Worm (Caenorhabditis elegans) whole organism, L2 larva: ENCODE data around the gene lin-25.

Experiments
- C34F6.9 ChIP-seq: fragments of 150-350 bp; optimal IDR thresholded peaks from 2 replicates; lab custom pipeline; 2014; ENCODE audit warnings: missing biosample characterization, missing genetic modification characterization
- F13H6.1 ChIP-seq: sonication (generic microtip); optimal IDR thresholded peaks from 2 replicates; lab custom pipeline; 2016; ENCODE audit warnings: missing genetic modification characterization, missing compliant biosample characterization
- R02D3.7 ChIP-seq: fragments of 150-350 bp; optimal IDR thresholded peaks from 2 replicates; lab custom pipeline; 2014; ENCODE audit warnings: missing biosample characterization, missing genetic modification characterization
- Y55F3AM.14 ChIP-seq: fragments of 200-800 bp; sonication (Bioruptor generic); optimal IDR thresholded peaks from 2 replicates; lab custom pipeline; 2018; ENCODE audit warnings: mild to moderate bottlenecking, missing genetic modification characterization, missing compliant biosample characterization
- ZK546.5 ChIP-seq: sonication (generic microtip); optimal IDR thresholded peaks from 2 replicates; lab custom pipeline; 2017; ENCODE audit warnings: missing biosample characterization, missing genetic modification characterization
- alr-1 ChIP-seq: fragments of 150-350 bp; optimal IDR thresholded peaks from 2 replicates; lab custom pipeline; 2014; ENCODE audit warnings: missing biosample characterization, missing genetic modification characterization
- aly-2 ChIP-seq: fragments of 150-350 bp; optimal IDR thresholded peaks from 2 replicates; lab custom pipeline; 2014; ENCODE audit warnings: missing biosample characterization, missing genetic modification characterization
- ama-1 ChIP-seq: fragments of 150-350 bp; optimal IDR thresholded peaks from 2 replicates; lab custom pipeline; 2018; ENCODE audit warnings: inconsistent platforms
- blmp-1 ChIP-seq: sonication (generic microtip); optimal IDR thresholded peaks from 2 replicates; lab custom pipeline; 2017; ENCODE audit warnings: missing genetic modification characterization, mild to moderate bottlenecking, missing compliant biosample characterization, antibody characterized with exemption, moderate library complexity; ENCODE audit not compliant: insufficient read depth
- ceh-16 ChIP-seq: fragments of 150-350 bp; optimal IDR thresholded peaks from 2 replicates; lab custom pipeline; 2014; ENCODE audit warnings: missing biosample characterization, missing genetic modification characterization
- crh-2 ChIP-seq: sonication (generic microtip); optimal IDR thresholded peaks from 2 replicates; lab custom pipeline; 2017; ENCODE audit warnings: missing biosample characterization, missing genetic modification characterization
- egl-27 ChIP-seq: sonication (generic microtip); optimal IDR thresholded peaks from 3 replicates; lab custom pipeline; 2017; ENCODE audit warnings: missing biosample characterization, missing genetic modification reagents, missing genetic modification characterization
- elt-1 ChIP-seq: fragments of 150-350 bp; optimal IDR thresholded peaks from 2 replicates; lab custom pipeline; 2014; ENCODE audit warnings: missing biosample characterization, missing genetic modification characterization
- elt-3 ChIP-seq: sonication (generic microtip); optimal IDR thresholded peaks from 2 replicates; lab custom pipeline; 2017; ENCODE audit warnings: missing biosample characterization, missing genetic modification characterization
- fos-1 ChIP-seq: fragments of 150-350 bp; optimal IDR thresholded peaks from 2 replicates; lab custom pipeline; 2014; ENCODE audit warnings: missing biosample characterization, missing genetic modification characterization
- gmeb-1 ChIP-seq: fragments of 150-350 bp; optimal IDR thresholded peaks from 2 replicates; lab custom pipeline; 2014; ENCODE audit warnings: missing biosample characterization, missing genetic modification characterization
- lin-11 ChIP-seq: fragments of 150-350 bp; sonication (generic microtip); optimal IDR thresholded peaks from 2 replicates; lab custom pipeline; 2014; ENCODE audit warnings: missing biosample characterization, missing genetic modification characterization, inconsistent platforms, mixed read lengths
- lin-13 ChIP-seq: fragments of 150-350 bp; optimal IDR thresholded peaks from 2 replicates; lab custom pipeline; 2014; ENCODE audit warnings: missing biosample characterization, missing genetic modification reagents, missing genetic modification characterization
- lin-39 ChIP-seq: fragments of 150-350 bp; optimal IDR thresholded peaks from 2 replicates; lab custom pipeline; 2014; ENCODE audit warnings: missing biosample characterization, missing genetic modification reagents, missing genetic modification characterization
- lsy-2 ChIP-seq, 2 experiments: fragments of 150-350 bp in 1 of 2; sonication (generic microtip) in 1 of 2; optimal IDR thresholded peaks; 2 replicates each; lab custom pipeline; 2014 to 2017; ENCODE audit warnings: missing biosample characterization in 2 of 2, missing genetic modification characterization in 2 of 2
- mab-5 ChIP-seq: fragments of 150-350 bp; optimal IDR thresholded peaks from 2 replicates; lab custom pipeline; 2014; ENCODE audit warnings: missing biosample characterization, missing genetic modification characterization
- mbf-1 ChIP-seq: sonication (generic microtip); optimal IDR thresholded peaks from 2 replicates; lab custom pipeline; 2017; ENCODE audit warnings: missing biosample characterization, missing genetic modification characterization
- mdl-1 ChIP-seq, 2 experiments: fragments of 150-350 bp in 1 of 2; sonication (generic microtip) in 1 of 2; optimal IDR thresholded peaks; 2 replicates each; lab custom pipeline; 2017; ENCODE audit warnings: missing biosample characterization in 2 of 2, missing genetic modification characterization in 2 of 2
- nhr-10 ChIP-seq: sonication (generic microtip); optimal IDR thresholded peaks from 2 replicates; lab custom pipeline; 2017; ENCODE audit warnings: missing biosample characterization, missing genetic modification characterization
- nhr-11 ChIP-seq: fragments of 150-350 bp; optimal IDR thresholded peaks from 2 replicates; lab custom pipeline; 2014; ENCODE audit warnings: missing biosample characterization, missing genetic modification characterization
- nhr-12 ChIP-seq: fragments of 150-350 bp; optimal IDR thresholded peaks from 2 replicates; lab custom pipeline; 2014; ENCODE audit warnings: missing biosample characterization, missing genetic modification characterization
- nhr-129 ChIP-seq: fragments of 150-350 bp; optimal IDR thresholded peaks from 2 replicates; lab custom pipeline; 2014; ENCODE audit warnings: missing biosample characterization, missing genetic modification characterization
- nhr-23 ChIP-seq: fragments of 150-350 bp; optimal IDR thresholded peaks from 2 replicates; lab custom pipeline; 2014; ENCODE audit warnings: missing biosample characterization, missing genetic modification reagents, missing genetic modification characterization
- nhr-237 ChIP-seq: fragments of 150-350 bp; optimal IDR thresholded peaks from 2 replicates; lab custom pipeline; 2014; ENCODE audit warnings: missing biosample characterization, missing genetic modification characterization
- nhr-25 ChIP-seq: fragments of 150-350 bp; sonication (generic microtip); optimal IDR thresholded peaks from 3 replicates; lab custom pipeline; 2014; ENCODE audit warnings: missing biosample characterization, missing genetic modification characterization
- nhr-77 ChIP-seq: fragments of 150-350 bp; optimal IDR thresholded peaks from 2 replicates; lab custom pipeline; 2014; ENCODE audit warnings: missing biosample characterization, missing genetic modification characterization
- peb-1 ChIP-seq: fragments of 150-350 bp; optimal IDR thresholded peaks from 2 replicates; lab custom pipeline; 2014; ENCODE audit warnings: missing biosample characterization, missing genetic modification characterization
- sem-4 ChIP-seq: fragments of 150-350 bp; optimal IDR thresholded peaks from 2 replicates; lab custom pipeline; 2014; ENCODE audit warnings: missing biosample characterization, missing genetic modification reagents, missing genetic modification characterization
- skn-1 ChIP-seq: sonication (generic microtip); optimal IDR thresholded peaks from 2 replicates; lab custom pipeline; 2017; ENCODE audit warnings: missing biosample characterization, missing genetic modification characterization
- sma-3 ChIP-seq: sonication (generic microtip); optimal IDR thresholded peaks from 2 replicates; lab custom pipeline; 2016; ENCODE audit warnings: missing genetic modification reagents, missing genetic modification characterization, missing compliant biosample characterization
- sma-9 ChIP-seq, 2 experiments: fragments of 150-350 bp in 1 of 2; sonication (generic microtip) in 1 of 2; optimal IDR thresholded peaks; 2 replicates each; lab custom pipeline; 2014 to 2016; ENCODE audit warnings: missing genetic modification characterization in 2 of 2, mild to moderate bottlenecking in 1 of 2, missing biosample characterization in 1 of 2, missing compliant biosample characterization in 1 of 2, missing genetic modification reagents in 1 of 2, moderate library complexity in 1 of 2
- snpc-4 ChIP-seq: fragments of 150-350 bp; optimal IDR thresholded peaks from 2 replicates; lab custom pipeline; 2014; ENCODE audit warnings: missing biosample characterization, missing genetic modification characterization
- unc-39 ChIP-seq: fragments of 150-350 bp; optimal IDR thresholded peaks from 2 replicates; lab custom pipeline; 2014; ENCODE audit warnings: missing biosample characterization, missing genetic modification characterization
- unc-55 ChIP-seq: fragments of 150-350 bp; sonication (generic microtip); optimal IDR thresholded peaks from 3 replicates; lab custom pipeline; 2014; ENCODE audit warnings: missing biosample characterization, missing genetic modification reagents, missing genetic modification characterization
- ztf-1 ChIP-seq: fragments of 200-800 bp; sonication (Bioruptor generic); conservative IDR thresholded peaks from 2 replicates; pipeline ENCODE4 v1.3.6; 2022; ENCODE audit warnings: missing genetic modification characterization, missing compliant biosample characterization
- ztf-4 ChIP-seq: fragments of 150-350 bp; optimal IDR thresholded peaks from 2 replicates; lab custom pipeline; 2014; ENCODE audit warnings: missing biosample characterization, missing genetic modification characterization

Gene lin-25

ce11 chrV:12632048-12632447, 17.7 kb upstream of the lin-25 start, which contains the start of gene srx-113:
Gene srx-113 (minus strand): TSS chrV:12632148.
- TF ChIP-seq R02D3.7 (tag; lab: Kevin White, UChicago) (no peak), peb-1 (tag; lab: Kevin White, UChicago) (no peak), mdl-1 (tag; optimal IDR thresholded peaks at IDR 0.05; lab: Kevin White, UChicago) (no peak), unc-55 (GFP tag; lab: Kevin White, UChicago) (no peak), aly-2 (no peak), nhr-77 (tag; lab: Kevin White, UChicago) (no peak), nhr-23 (no peak), nhr-11 (no peak), lin-39 (tag; lab: Kevin White, UChicago) (no peak), C34F6.9 (tag; lab: Kevin White, UChicago) (no peak), gmeb-1 (tag; lab: Kevin White, UChicago) (no peak), F13H6.1 (tag; lab: Kevin White, UChicago) (no peak), ZK546.5 (tag; lab: Kevin White, UChicago) (no peak), unc-39 (tag; lab: Kevin White, UChicago) (no peak), egl-27 (tag; lab: Kevin White, UChicago) (no peak), mab-5 (tag; lab: Kevin White, UChicago) (no peak)

- TF ChIP-seq mbf-1 (no peak), blmp-1 (tag; lab: Kevin White, UChicago) (no peak), nhr-11 (no peak), ama-1 (lab: Kevin White, UChicago) (no peak), sem-4 (no peak), R02D3.7 (tag; lab: Kevin White, UChicago) (no peak), unc-55 (GFP tag; lab: Kevin White, UChicago) (no peak), skn-1 (tag; lab: Kevin White, UChicago) (no peak), lin-13 (GFP tag; lab: Kevin White, UChicago) (no peak), alr-1 (tag; lab: Kevin White, UChicago) (no peak)
Measured at ce11 chrV:12633046-12633445, 16.7 kb upstream of the lin-25 start.

- TF ChIP-seq lin-13 (GFP tag; lab: Kevin White, UChicago): no peak
- no peak for TF ChIP-seq ceh-16 (tag; lab: Kevin White, UChicago)
- no peak for TF ChIP-seq nhr-23
- TF ChIP-seq skn-1 (tag; lab: Kevin White, UChicago): no peak
- TF ChIP-seq fos-1 (tag; lab: Kevin White, UChicago): no peak
- TF ChIP-seq alr-1 (tag; lab: Kevin White, UChicago): no peak
- TF ChIP-seq mdl-1 (tag; optimal IDR thresholded peaks at IDR 0.05; lab: Kevin White, UChicago): no peak
- TF ChIP-seq lin-39 (tag; lab: Kevin White, UChicago): no peak
- TF ChIP-seq nhr-25 (tag; lab: Kevin White, UChicago): no peak
- no peak for TF ChIP-seq nhr-10 (tag; lab: Kevin White, UChicago)
- TF ChIP-seq elt-1 (tag; lab: Kevin White, UChicago): no peak
- TF ChIP-seq, all 48 proteins: peak for 0
Measured at ce11 chrV:12634050-12634449, 15.7 kb upstream of the lin-25 start.

ce11 chrV:12634746-12635145, 15.0 kb upstream of the lin-25 start:
- peak; percentile 55 for TF ChIP-seq sma-9 (GFP tag; optimal IDR thresholded peaks at IDR 0.05; lab: Kevin White, UChicago)
- no peak for TF ChIP-seq sma-9 (tag; optimal IDR thresholded peaks at IDR 0.05; lab: Kevin White, UChicago)
- TF ChIP-seq sma-3 (GFP tag; lab: Kevin White, UChicago): no peak
- no peak for TF ChIP-seq peb-1 (tag; lab: Kevin White, UChicago)

- TF ChIP-seq nhr-12 (tag; lab: Kevin White, UChicago) (no peak), ceh-16 (tag; lab: Kevin White, UChicago) (no peak), skn-1 (tag; lab: Kevin White, UChicago) (no peak), lin-39 (tag; lab: Kevin White, UChicago) (no peak), nhr-10 (tag; lab: Kevin White, UChicago) (no peak), ZK546.5 (tag; lab: Kevin White, UChicago) (no peak), ztf-1 (no peak), elt-3 (no peak), mdl-1 (tag; optimal IDR thresholded peaks at IDR 0.05; lab: Kevin White, UChicago) (peak in 1 of 2 experiments; percentile 27), lin-11 (no peak), nhr-129 (tag; lab: Kevin White, UChicago) (peak; percentile 83), ztf-4 (tag; lab: Kevin White, UChicago) (peak; percentile 4), peb-1 (tag; lab: Kevin White, UChicago) (no peak), mbf-1 (no peak), aly-2 (no peak), lsy-2 (tag; optimal IDR thresholded peaks at IDR 0.05; lab: Kevin White, UChicago) (no peak), F13H6.1 (tag; lab: Kevin White, UChicago) (no peak), nhr-25 (tag; lab: Kevin White, UChicago) (no peak), lin-13 (GFP tag; lab: Kevin White, UChicago) (no peak), nhr-23 (no peak), unc-39 (tag; lab: Kevin White, UChicago) (no peak), gmeb-1 (tag; lab: Kevin White, UChicago) (peak; percentile 72), blmp-1 (tag; lab: Kevin White, UChicago) (no peak), mab-5 (tag; lab: Kevin White, UChicago) (no peak), nhr-237 (tag; lab: Kevin White, UChicago) (no peak), R02D3.7 (tag; lab: Kevin White, UChicago) (no peak), Y55F3AM.14 (GFP tag; lab: Kevin White, UChicago) (no peak), crh-2 (tag; lab: Kevin White, UChicago) (peak; percentile 42), snpc-4 (tag; lab: Kevin White, UChicago) (no peak), unc-55 (GFP tag; lab: Kevin White, UChicago) (no peak)
Measured at ce11 chrV:12635218-12635617, 14.5 kb upstream of the lin-25 start.
